Worm (Caenorhabditis elegans) whole organism, mixed stage, embryonic: Measurements from ENCODE around the gene flp-10.

Source experiments
- blmp-1 ChIP-seq: fragments of 150-350 bp; optimal IDR thresholded peaks from 2 replicates; lab custom pipeline; 2014; ENCODE audit warnings: missing biosample characterization, missing genetic modification characterization
- lin-13 ChIP-seq: fragments of 150-350 bp; optimal IDR thresholded peaks from 2 replicates; lab custom pipeline; 2014; ENCODE audit warnings: missing biosample characterization, missing genetic modification characterization
- lsy-2 ChIP-seq: fragments of 150-350 bp; optimal IDR thresholded peaks from 2 replicates; lab custom pipeline; 2014; ENCODE audit warnings: missing biosample characterization, missing genetic modification characterization
- mep-1 ChIP-seq: fragments of 150-350 bp; optimal IDR thresholded peaks from 2 replicates; lab custom pipeline; 2017; ENCODE audit warnings: missing biosample characterization, missing genetic modification reagents, missing genetic modification characterization, inconsistent platforms
- nhr-2 ChIP-seq: fragments of 150-350 bp; optimal IDR thresholded peaks from 2 replicates; lab custom pipeline; 2014; ENCODE audit warnings: missing biosample characterization, missing genetic modification characterization
- nhr-237 ChIP-seq: fragments of 150-350 bp; optimal IDR thresholded peaks from 2 replicates; lab custom pipeline; 2014; ENCODE audit warnings: missing biosample characterization, missing genetic modification characterization
- snpc-4 ChIP-seq: fragments of 150-350 bp; optimal IDR thresholded peaks from 2 replicates; lab custom pipeline; 2014; ENCODE audit warnings: missing biosample characterization, missing genetic modification characterization
- unc-39 ChIP-seq: fragments of 150-350 bp; optimal IDR thresholded peaks from 2 replicates; lab custom pipeline; 2014; ENCODE audit warnings: missing biosample characterization, missing genetic modification characterization
- unc-62 ChIP-seq: fragments of 150-350 bp; optimal IDR thresholded peaks from 2 replicates; lab custom pipeline; 2014; ENCODE audit warnings: missing biosample characterization, missing genetic modification reagents, missing genetic modification characterization
- ztf-11 ChIP-seq: fragments of 150-350 bp; optimal IDR thresholded peaks from 2 replicates; lab custom pipeline; 2014; ENCODE audit warnings: missing biosample characterization, missing genetic modification characterization

DNA sequence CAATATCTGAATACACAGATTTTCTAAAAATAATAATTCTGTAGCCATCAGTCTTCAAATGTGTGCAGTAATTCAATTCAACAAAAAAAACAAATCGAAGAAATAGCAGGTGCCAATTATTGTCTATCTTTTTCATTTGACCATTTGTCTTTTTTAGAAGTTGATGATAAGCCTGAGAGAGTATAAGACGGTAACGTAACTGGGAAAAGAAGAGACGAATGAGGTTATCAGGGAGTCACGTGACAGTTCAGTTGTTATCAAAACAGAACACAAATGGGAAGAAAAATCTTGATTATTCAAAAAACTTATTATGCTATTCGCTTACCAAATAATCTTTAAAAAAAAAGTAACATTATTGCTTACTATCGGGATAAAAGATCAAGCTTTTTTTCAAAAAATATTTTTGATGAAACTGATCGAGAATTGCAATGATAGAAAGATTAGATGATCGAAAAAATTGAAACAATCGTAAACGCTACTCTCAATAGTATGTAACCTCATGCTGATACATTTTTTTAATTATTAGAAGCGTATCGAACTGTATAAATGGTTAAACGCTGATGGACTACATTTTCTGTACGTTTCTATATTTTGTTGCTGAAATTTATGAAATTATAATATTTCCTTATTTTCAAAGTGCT, 24.3 kb upstream of the flp-10 start:
- TF ChIP-seq lsy-2 (tag; lab: Kevin White, UChicago) (no peak), nhr-2 (tag; lab: Kevin White, UChicago) (no peak), snpc-4 (tag; lab: Kevin White, UChicago) (no peak), lin-13 (no peak), unc-62 (GFP tag; lab: Kevin White, UChicago) (no peak), ztf-11 (tag; lab: Kevin White, UChicago) (no peak), blmp-1 (tag; lab: Kevin White, UChicago) (no peak), nhr-237 (tag; lab: Kevin White, UChicago) (no peak), unc-39 (tag; lab: Kevin White, UChicago) (no peak), mep-1 (no peak)
